Fruit fly (Drosophila melanogaster) whole organism, embryonic: ENCODE measurements around the gene Targ3.

Experiments used
- Adf1 ChIP-seq: fragments of 200-800 bp; sonication (Bioruptor generic); IDR thresholded peaks from 2 replicates; pipeline ENCODE4 v1.3.6; 2022; ENCODE audit warnings: missing biosample characterization, missing genetic modification characterization
- Blimp-1 ChIP-seq: fragments of 200-800 bp; sonication (Bioruptor generic); optimal IDR thresholded peaks from 3 replicates; lab custom pipeline; 2018; ENCODE audit warnings: missing biosample characterization, missing genetic modification characterization, mild to moderate bottlenecking, moderate library complexity, missing genetic modification reagents
- CG10267 ChIP-seq: fragments of 200-800 bp; sonication (Bioruptor generic); optimal IDR thresholded peaks from 2 replicates; lab custom pipeline; 2018; ENCODE audit warnings: missing biosample characterization, mild to moderate bottlenecking, missing genetic modification characterization, moderate library complexity
- CG11093 ChIP-seq: fragments of 200-800 bp; sonication (Bioruptor generic); IDR thresholded peaks from 3 replicates; pipeline ENCODE4 v1.3.6; 2022; ENCODE audit warnings: missing biosample characterization, missing genetic modification characterization
- CG11504 ChIP-seq: fragments of 200-800 bp; sonication (Bioruptor generic); optimal IDR thresholded peaks from 3 replicates; lab custom pipeline; 2019; ENCODE audit warnings: missing biosample characterization, mild to moderate bottlenecking, missing genetic modification characterization, moderate library complexity
- CG13894 ChIP-seq: fragments of 200-800 bp; sonication (Bioruptor generic); optimal IDR thresholded peaks from 3 replicates; lab custom pipeline; 2018; ENCODE audit warnings: missing biosample characterization, mild to moderate bottlenecking, missing genetic modification characterization, moderate library complexity
- CG16779 ChIP-seq: fragments of 200-800 bp; sonication (Bioruptor generic); IDR thresholded peaks from 2 replicates; pipeline ENCODE4 v1.3.6; 2022; ENCODE audit warnings: missing biosample characterization, missing genetic modification characterization
- CG17612 ChIP-seq: fragments of 200-800 bp; sonication (Bioruptor generic); IDR thresholded peaks from 2 replicates; pipeline ENCODE4 v1.3.6; 2022; ENCODE audit warnings: missing biosample characterization, missing genetic modification characterization
- CG18599 ChIP-seq: fragments of 200-800 bp; sonication (Bioruptor generic); optimal IDR thresholded peaks from 3 replicates; lab custom pipeline; 2017; ENCODE audit warnings: missing biosample characterization, missing genetic modification characterization, mild to moderate bottlenecking, moderate library complexity, missing genetic modification reagents
- CG2889 ChIP-seq: fragments of 200-800 bp; sonication (Bioruptor generic); IDR thresholded peaks from 3 replicates; pipeline ENCODE4 v1.3.6; 2022; ENCODE audit warnings: missing biosample characterization, missing genetic modification characterization
- CG3407 ChIP-seq: fragments of 200-800 bp; sonication (Bioruptor generic); optimal IDR thresholded peaks from 2 replicates; lab custom pipeline; 2018; ENCODE audit warnings: missing biosample characterization, mild to moderate bottlenecking, missing genetic modification characterization
- CG34422 ChIP-seq: fragments of 200-800 bp; sonication (Bioruptor generic); IDR thresholded peaks from 3 replicates; pipeline ENCODE4 v1.3.6; 2022; ENCODE audit warnings: missing biosample characterization, missing genetic modification characterization
- CG4328 ChIP-seq: fragments of 200-800 bp; sonication (Bioruptor generic); optimal IDR thresholded peaks from 3 replicates; lab custom pipeline; 2017; ENCODE audit warnings: missing biosample characterization, missing genetic modification reagents, missing genetic modification characterization
- CG5180 ChIP-seq: fragments of 200-800 bp; sonication (Bioruptor generic); optimal IDR thresholded peaks from 3 replicates; lab custom pipeline; 2017; ENCODE audit warnings: missing biosample characterization, missing genetic modification characterization, mild to moderate bottlenecking, moderate library complexity, missing genetic modification reagents
- CG6765 ChIP-seq: fragments of 200-800 bp; sonication (Bioruptor generic); optimal IDR thresholded peaks from 3 replicates; lab custom pipeline; 2017; ENCODE audit warnings: missing biosample characterization, mild to moderate bottlenecking, missing genetic modification characterization
- CG6854 ChIP-seq: fragments of 200-800 bp; sonication (Bioruptor generic); optimal IDR thresholded peaks from 3 replicates; lab custom pipeline; 2017; ENCODE audit warnings: missing biosample characterization, mild to moderate bottlenecking, missing genetic modification characterization
- CG7271 ChIP-seq: fragments of 200-800 bp; sonication (Bioruptor generic); optimal IDR thresholded peaks from 2 replicates; lab custom pipeline; 2018; ENCODE audit warnings: missing biosample characterization, mild to moderate bottlenecking, missing genetic modification characterization, moderate library complexity
- CG7963 ChIP-seq: fragments of 200-800 bp; sonication (Bioruptor generic); IDR thresholded peaks from 3 replicates; pipeline ENCODE4 v1.3.6; 2022; ENCODE audit warnings: missing biosample characterization, missing genetic modification characterization; ENCODE audit not compliant: partially characterized antibody
- CG8290 ChIP-seq, 3 experiments: fragments of 200-800 bp; sonication (Bioruptor generic); optimal IDR thresholded peaks; 2 replicates each; lab custom pipeline; 2016 to 2019; ENCODE audit warnings: missing biosample characterization in 3 of 3, missing genetic modification characterization in 3 of 3, mild to moderate bottlenecking in 2 of 3, moderate library complexity in 1 of 3
- CoRest ChIP-seq: fragments of 200-800 bp; sonication (Bioruptor generic); optimal IDR thresholded peaks from 3 replicates; lab custom pipeline; 2018; ENCODE audit warnings: missing biosample characterization, mild to moderate bottlenecking, missing genetic modification characterization, moderate library complexity
- Dbx ChIP-seq: fragments of 200-800 bp; sonication (Bioruptor generic); IDR thresholded peaks from 3 replicates; pipeline ENCODE4 v1.3.6; 2022; ENCODE audit warnings: missing biosample characterization, missing genetic modification characterization
- Deaf1 ChIP-seq: fragments of 200-800 bp; optimal IDR thresholded peaks from 3 replicates; lab custom pipeline; 2019; ENCODE audit warnings: missing biosample characterization, mild to moderate bottlenecking, missing genetic modification characterization, moderate library complexity
- Dp ChIP-seq: fragments of 200-800 bp; sonication (Bioruptor generic); optimal IDR thresholded peaks from 2 replicates; lab custom pipeline; 2018; ENCODE audit warnings: missing biosample characterization, mild to moderate bottlenecking, missing genetic modification characterization, moderate library complexity
- E2f2 ChIP-seq: fragments of 200-800 bp; sonication (Bioruptor generic); IDR thresholded peaks from 2 replicates; pipeline ENCODE4 v1.3.6; 2022; ENCODE audit warnings: missing biosample characterization, missing genetic modification characterization
- Fer1 ChIP-seq: fragments of 200-800 bp; sonication (Bioruptor generic); optimal IDR thresholded peaks from 2 replicates; lab custom pipeline; 2017; ENCODE audit warnings: missing biosample characterization, mild to moderate bottlenecking, missing genetic modification characterization
- GATAe ChIP-seq: fragments of 200-800 bp; sonication (Bioruptor generic); conservative IDR thresholded peaks from 2 replicates; pipeline ENCODE4 v1.3.6; 2022; ENCODE audit warnings: missing biosample characterization, missing genetic modification characterization
- Hmr ChIP-seq: fragments of 200-800 bp; sonication (Bioruptor generic); optimal IDR thresholded peaks from 3 replicates; lab custom pipeline; 2017; ENCODE audit warnings: mild to moderate bottlenecking, missing biosample characterization, missing genetic modification reagents, missing genetic modification characterization
- Jarid2 ChIP-seq: fragments of 200-800 bp; sonication (Bioruptor generic); optimal IDR thresholded peaks from 3 replicates; lab custom pipeline; 2017; ENCODE audit warnings: mild to moderate bottlenecking, missing biosample characterization, missing genetic modification reagents, missing genetic modification characterization
- Lpt ChIP-seq: fragments of >200 bp; optimal IDR thresholded peaks from 2 replicates; lab custom pipeline; 2018; ENCODE audit warnings: missing biosample characterization, missing genetic modification characterization
- Med ChIP-seq: fragments of 200-800 bp; sonication (Bioruptor generic); peaks from one replicate; lab custom pipeline; 2016; ENCODE audit warnings: missing biosample characterization, missing genetic modification characterization, mild to moderate bottlenecking, inconsistent platforms, moderate library complexity
- Myb ChIP-seq: fragments of 200-800 bp; sonication (Bioruptor generic); optimal IDR thresholded peaks from 2 replicates; lab custom pipeline; 2016; ENCODE audit warnings: missing biosample characterization, missing genetic modification characterization
- Nf-YC ChIP-seq: fragments of 200-800 bp; optimal IDR thresholded peaks from 3 replicates; lab custom pipeline; 2019; ENCODE audit warnings: missing biosample characterization, mild to moderate bottlenecking, missing genetic modification characterization, moderate library complexity
- abd-A ChIP-seq: fragments of 200-800 bp; sonication (Bioruptor generic); optimal IDR thresholded peaks from 3 replicates; lab custom pipeline; 2019; ENCODE audit warnings: missing biosample characterization, mild to moderate bottlenecking, missing genetic modification characterization, moderate library complexity
- aop ChIP-seq: fragments of 200-800 bp; sonication (Bioruptor generic); IDR thresholded peaks from 2 replicates; pipeline ENCODE4 v1.3.6; 2022; ENCODE audit warnings: missing biosample characterization, missing genetic modification characterization
- cad ChIP-seq: fragments of >200 bp; optimal IDR thresholded peaks from 2 replicates; lab custom pipeline; 2017; ENCODE audit warnings: missing biosample characterization, missing genetic modification characterization
- caup ChIP-seq: fragments of 200-800 bp; sonication (Bioruptor generic); optimal IDR thresholded peaks from 3 replicates; lab custom pipeline; 2017; ENCODE audit warnings: missing biosample characterization, mild to moderate bottlenecking, missing genetic modification characterization, moderate library complexity; ENCODE audit not compliant: severe bottlenecking
- chinmo ChIP-seq: fragments of 200-800 bp; sonication (Bioruptor generic); IDR thresholded peaks from 4 replicates; pipeline ENCODE4 v1.3.6; 2022; ENCODE audit warnings: missing biosample characterization, missing genetic modification characterization; ENCODE audit not compliant: partially characterized antibody
- gcm2 ChIP-seq: fragments of 200-800 bp; sonication (Bioruptor generic); optimal IDR thresholded peaks from 2 replicates; lab custom pipeline; 2016; ENCODE audit warnings: missing biosample characterization, missing genetic modification characterization
- gro ChIP-seq: fragments of 200-800 bp; sonication (Bioruptor generic); optimal IDR thresholded peaks from 2 replicates; lab custom pipeline; 2016; ENCODE audit warnings: missing biosample characterization, missing genetic modification characterization
- gsb ChIP-seq: fragments of 200-800 bp; sonication (Bioruptor generic); IDR thresholded peaks from 2 replicates; pipeline ENCODE4 v1.3.6; 2022; ENCODE audit warnings: missing biosample characterization, missing genetic modification characterization
- lab ChIP-seq: fragments of 200-800 bp; sonication (Bioruptor generic); optimal IDR thresholded peaks from 3 replicates; lab custom pipeline; 2017; ENCODE audit warnings: missing biosample characterization, missing genetic modification characterization, mild to moderate bottlenecking, moderate library complexity, missing genetic modification reagents
- nerfin-1 ChIP-seq: fragments of 200-800 bp; sonication (Bioruptor generic); optimal IDR thresholded peaks from 3 replicates; lab custom pipeline; 2019; ENCODE audit warnings: missing biosample characterization, mild to moderate bottlenecking, missing genetic modification characterization, moderate library complexity
- scrt ChIP-seq: fragments of 200-800 bp; sonication (Bioruptor generic); optimal IDR thresholded peaks from 2 replicates; lab custom pipeline; 2018; ENCODE audit warnings: missing biosample characterization, mild to moderate bottlenecking, missing genetic modification characterization, moderate library complexity
- seq ChIP-seq: fragments of 200-800 bp; sonication (Bioruptor generic); IDR thresholded peaks from 2 replicates; pipeline ENCODE4 v1.3.6; 2022; ENCODE audit warnings: missing biosample characterization, missing genetic modification characterization
- tin ChIP-seq: fragments of 200-800 bp; sonication (Bioruptor generic); optimal IDR thresholded peaks from 3 replicates; lab custom pipeline; 2016; ENCODE audit warnings: missing biosample characterization, missing genetic modification characterization
- toy ChIP-seq: fragments of 200-800 bp; sonication (Bioruptor generic); IDR thresholded peaks from 2 replicates; pipeline ENCODE4 v1.3.6; 2022; ENCODE audit warnings: missing biosample characterization, missing genetic modification characterization
- unc-4 ChIP-seq: fragments of 200-800 bp; sonication (Bioruptor generic); IDR thresholded peaks from 2 replicates; pipeline ENCODE4 v1.3.6; 2022; ENCODE audit warnings: missing biosample characterization, missing genetic modification characterization; ENCODE audit not compliant: partially characterized antibody
- zfh1 ChIP-seq: fragments of 200-800 bp; sonication (Bioruptor generic); IDR thresholded peaks from 3 replicates; pipeline ENCODE4 v1.3.6; 2022; ENCODE audit warnings: missing biosample characterization, missing genetic modification characterization

The Targ3 gene

DNA sequence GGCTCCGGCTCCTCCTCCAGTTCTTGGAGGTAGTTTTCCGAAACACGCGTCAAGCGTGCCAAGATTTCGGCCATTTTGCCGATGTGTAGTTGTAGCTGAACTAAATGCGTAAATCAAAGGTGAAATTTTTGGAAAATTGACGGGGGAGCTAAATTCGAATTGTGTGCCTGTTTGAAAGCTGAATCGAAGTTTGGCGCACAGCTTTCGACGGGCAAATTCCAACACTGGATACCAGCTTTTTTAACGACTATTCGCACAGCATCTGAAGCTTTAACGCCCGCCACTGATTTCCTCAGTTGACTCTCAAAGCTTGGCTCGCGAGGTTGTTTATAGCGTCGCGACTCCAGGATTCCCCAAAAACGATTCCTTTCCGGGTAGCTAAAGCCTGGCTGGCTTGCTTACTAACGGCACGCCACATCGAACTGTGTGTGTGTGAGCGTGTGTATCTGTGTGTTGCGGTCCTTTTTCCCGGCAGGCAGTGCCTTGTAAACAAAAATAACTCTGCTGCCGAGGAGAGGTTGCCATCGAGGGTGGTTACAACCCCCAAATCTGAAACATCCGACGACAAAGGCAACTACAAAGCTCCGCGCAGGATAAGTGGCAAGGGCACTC lies 13.4 kb downstream of the Targ3 start, which contains the start of the genes CG10510 and CG10508 (continued):
- peak; percentile 83 for TF ChIP-seq E2f2 (GFP tag; lab: Robert Waterston, UW)
- TF ChIP-seq Myb (GFP tag; lab: Kevin White, UChicago) = peak; percentile 41
- no peak for TF ChIP-seq toy (GFP tag; lab: Robert Waterston, UW)
- TF ChIP-seq CG6854 (GFP tag; lab: Kevin White, UChicago) = no peak
- peak; percentile 16 for TF ChIP-seq gro (GFP tag; lab: Kevin White, UChicago)
- TF ChIP-seq Adf1 (GFP tag; lab: Robert Waterston, UW) = peak; percentile 29; the same call in 1 of the 2 replicates
- TF ChIP-seq CG18599 = peak; percentile 48
- TF ChIP-seq Jarid2 (GFP tag; lab: Kevin White, UChicago) = peak; percentile 55
- peak; percentile 95 for TF ChIP-seq nerfin-1 (tag; lab: Kevin White, UChicago)
- peak; percentile 7; the same call in 1 of the 3 replicates for TF ChIP-seq Dbx (GFP tag; lab: Robert Waterston, UW)
- no peak for TF ChIP-seq CG7963
- peak; percentile 55 for TF ChIP-seq CG13894
- TF ChIP-seq Med (GFP tag; lab: Kevin White, UChicago) = peak; percentile 80
- peak; percentile 21 for TF ChIP-seq caup (GFP tag; lab: Kevin White, UChicago)
- peak; percentile 44; the same call in 1 of the 2 replicates for TF ChIP-seq unc-4 (GFP tag; lab: Robert Waterston, UW)
- peak; percentile 34 for TF ChIP-seq Fer1 (GFP tag; lab: Kevin White, UChicago)
- peak; percentile 37 for TF ChIP-seq scrt (GFP tag; lab: Kevin White, UChicago)
- peak; percentile 63; the same call in 1 of the 3 replicates for TF ChIP-seq CG34422 (GFP tag; lab: Robert Waterston, UW)
- TF ChIP-seq CG10267 (tag; lab: Kevin White, UChicago) = peak; percentile 2
- peak; percentile 13 for TF ChIP-seq CG6765
- no peak for TF ChIP-seq gcm2 (GFP tag; lab: Kevin White, UChicago)
- TF ChIP-seq CG11504 (tag; lab: Kevin White, UChicago) = peak; percentile 30
- TF ChIP-seq Deaf1 (tag; lab: Kevin White, UChicago) = peak; percentile 69
- TF ChIP-seq lab (GFP tag; lab: Kevin White, UChicago) = peak; percentile 43
- no peak for TF ChIP-seq CG7271 (tag; lab: Kevin White, UChicago)
- TF ChIP-seq CG2889 (GFP tag; lab: Robert Waterston, UW) = no peak
- TF ChIP-seq CG17612 (GFP tag; lab: Robert Waterston, UW) = no peak
- TF ChIP-seq seq = peak; percentile 36; the same call in 1 of the 2 replicates
- TF ChIP-seq abd-A (tag; lab: Kevin White, UChicago) = peak; percentile 80
- TF ChIP-seq CG5180 (GFP tag; lab: Kevin White, UChicago) = peak; percentile 34
- TF ChIP-seq Hmr = peak; percentile 33
- 0 out of 4 replicates have a peak, but pooled peaks have one; percentile 5 for TF ChIP-seq chinmo
- peak; percentile 89 for TF ChIP-seq CG16779 (GFP tag; lab: Robert Waterston, UW)
- no peak for TF ChIP-seq CG8290 (GFP tag; optimal IDR thresholded peaks at IDR 0.05; lab: Kevin White, UChicago)
- peak in 1 of 2 experiments; percentile 47 for TF ChIP-seq CG8290 (tag; optimal IDR thresholded peaks at IDR 0.05; lab: Kevin White, UChicago)
- TF ChIP-seq Nf-YC = peak; percentile 22
- TF ChIP-seq Dp (GFP tag; lab: Kevin White, UChicago) = peak; percentile 76

DNA sequence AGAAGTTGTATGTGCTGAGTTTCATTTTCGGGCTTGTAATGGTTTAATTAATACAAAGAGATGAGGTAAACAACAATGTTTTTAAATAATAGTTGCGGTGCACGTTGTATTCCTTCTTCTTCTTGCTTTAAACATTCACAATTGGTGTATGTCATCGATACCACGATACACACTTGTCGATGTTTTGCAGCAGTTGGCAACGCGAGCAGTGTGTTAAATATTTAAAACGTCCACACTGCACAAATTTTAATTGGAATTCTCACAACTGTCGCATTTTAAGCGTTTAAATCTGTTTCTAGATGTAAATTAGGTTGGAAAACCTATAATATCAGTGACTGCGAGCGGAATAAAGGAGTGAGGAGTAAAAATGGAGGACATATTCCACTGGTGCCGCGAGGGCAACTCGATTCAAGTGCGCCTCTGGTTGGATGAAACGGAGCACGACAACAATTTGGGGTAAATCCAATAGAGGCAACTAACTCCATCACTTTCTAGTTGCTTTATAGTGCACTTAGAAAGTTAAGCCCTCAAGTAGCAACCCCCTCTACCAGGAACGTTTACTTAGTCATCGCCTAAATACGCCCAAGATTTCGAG lies 20.2 kb downstream of the Targ3 start, which contains the start of the genes Trmt112 and Ilk:
Gene Trmt112 (minus strand): TSS at position 143 of the 595 bp plus-strand sequence.
Gene Ilk (plus strand): TSS at position 205 of the 595 bp plus-strand sequence.
- TF ChIP-seq CG3407 (GFP tag; lab: Kevin White, UChicago) = no peak
- TF ChIP-seq GATAe (GFP tag; lab: Robert Waterston, UW) = no peak
- no peak for TF ChIP-seq CG2889 (GFP tag; lab: Robert Waterston, UW)
- TF ChIP-seq seq = no peak
- no peak for TF ChIP-seq aop (GFP tag; lab: Robert Waterston, UW)
- no peak for TF ChIP-seq tin (GFP tag; lab: Kevin White, UChicago)
- no peak for TF ChIP-seq CG4328 (GFP tag; lab: Kevin White, UChicago)
- TF ChIP-seq CoRest = peak; percentile 9
- TF ChIP-seq CG11093 (GFP tag; lab: Robert Waterston, UW) = no peak
- no peak for TF ChIP-seq gsb (GFP tag; lab: Robert Waterston, UW)
- TF ChIP-seq Blimp-1 = no peak
- TF ChIP-seq cad (GFP tag; lab: Kevin White, UChicago) = no peak
- TF ChIP-seq Lpt (GFP tag; lab: Kevin White, UChicago) = no peak
- no peak for TF ChIP-seq lab (GFP tag; lab: Kevin White, UChicago)
- TF ChIP-seq nerfin-1 (tag; lab: Kevin White, UChicago) = no peak
- no peak for TF ChIP-seq zfh1 (GFP tag; lab: Robert Waterston, UW)
